Worm (Caenorhabditis elegans): ENCODE data around the gene nspd-2.

ce11 chrIV:9852818-9853466, 9.1 kb downstream of the nspd-2 start:
- no peak for TF ChIP-seq ces-1 (GFP tag; optimal IDR thresholded peaks at IDR 0.05)
- TF ChIP-seq T20F7.1 (GFP tag; optimal IDR thresholded peaks at IDR 0.05): no peak
- no peak for TF ChIP-seq nhr-11 (tag; optimal IDR thresholded peaks at IDR 0.05)
- TF ChIP-seq pqm-1 (tag; optimal IDR thresholded peaks at IDR 0.05): no peak
- TF ChIP-seq nhr-237 (tag; optimal IDR thresholded peaks at IDR 0.05): no peak
- no peak for TF ChIP-seq unc-62 (GFP tag; optimal IDR thresholded peaks at IDR 0.05 in 1 of 2)
- no peak for TF ChIP-seq unc-62 (tag; optimal IDR thresholded peaks at IDR 0.05)
- TF ChIP-seq ceh-28 (tag; optimal IDR thresholded peaks at IDR 0.05): no peak
- TF ChIP-seq nhr-76 (tag; optimal IDR thresholded peaks at IDR 0.05): no peak
- TF ChIP-seq F37D6.2 (tag; optimal IDR thresholded peaks at IDR 0.05): no peak
- TF ChIP-seq unc-130 (GFP tag; optimal IDR thresholded peaks at IDR 0.05): no peak
